Worm (Caenorhabditis elegans) whole organism, L2 larva: ENCODE data around the gene ZK1010.2.

Source experiments
- C34F6.9 ChIP-seq: fragments of 150-350 bp; optimal IDR thresholded peaks from 2 replicates; lab custom pipeline; 2014; ENCODE audit warnings: missing biosample characterization, missing genetic modification characterization
- F13H6.1 ChIP-seq: sonication (generic microtip); optimal IDR thresholded peaks from 2 replicates; lab custom pipeline; 2016; ENCODE audit warnings: missing genetic modification characterization, missing compliant biosample characterization
- R02D3.7 ChIP-seq: fragments of 150-350 bp; optimal IDR thresholded peaks from 2 replicates; lab custom pipeline; 2014; ENCODE audit warnings: missing biosample characterization, missing genetic modification characterization
- ZK546.5 ChIP-seq: sonication (generic microtip); optimal IDR thresholded peaks from 2 replicates; lab custom pipeline; 2017; ENCODE audit warnings: missing biosample characterization, missing genetic modification characterization
- aly-2 ChIP-seq: fragments of 150-350 bp; optimal IDR thresholded peaks from 2 replicates; lab custom pipeline; 2014; ENCODE audit warnings: missing biosample characterization, missing genetic modification characterization
- ama-1 ChIP-seq: fragments of 150-350 bp; optimal IDR thresholded peaks from 2 replicates; lab custom pipeline; 2018; ENCODE audit warnings: inconsistent platforms
- blmp-1 ChIP-seq: sonication (generic microtip); optimal IDR thresholded peaks from 2 replicates; lab custom pipeline; 2017; ENCODE audit warnings: missing genetic modification characterization, mild to moderate bottlenecking, missing compliant biosample characterization, antibody characterized with exemption, moderate library complexity; ENCODE audit not compliant: insufficient read depth
- ceh-16 ChIP-seq: fragments of 150-350 bp; optimal IDR thresholded peaks from 2 replicates; lab custom pipeline; 2014; ENCODE audit warnings: missing biosample characterization, missing genetic modification characterization
- ceh-82 ChIP-seq: fragments of 150-350 bp; optimal IDR thresholded peaks from 2 replicates; lab custom pipeline; 2014; ENCODE audit warnings: missing biosample characterization, missing genetic modification characterization
- crh-2 ChIP-seq: sonication (generic microtip); optimal IDR thresholded peaks from 2 replicates; lab custom pipeline; 2017; ENCODE audit warnings: missing biosample characterization, missing genetic modification characterization
- dmd-4 ChIP-seq: sonication (generic microtip); optimal IDR thresholded peaks from 2 replicates; lab custom pipeline; 2017; ENCODE audit warnings: missing biosample characterization, missing genetic modification characterization
- egl-27 ChIP-seq: sonication (generic microtip); optimal IDR thresholded peaks from 3 replicates; lab custom pipeline; 2017; ENCODE audit warnings: missing biosample characterization, missing genetic modification reagents, missing genetic modification characterization
- elt-3 ChIP-seq: sonication (generic microtip); optimal IDR thresholded peaks from 2 replicates; lab custom pipeline; 2017; ENCODE audit warnings: missing biosample characterization, missing genetic modification characterization
- fos-1 ChIP-seq: fragments of 150-350 bp; optimal IDR thresholded peaks from 2 replicates; lab custom pipeline; 2014; ENCODE audit warnings: missing biosample characterization, missing genetic modification characterization
- gmeb-1 ChIP-seq: fragments of 150-350 bp; optimal IDR thresholded peaks from 2 replicates; lab custom pipeline; 2014; ENCODE audit warnings: missing biosample characterization, missing genetic modification characterization
- lin-11 ChIP-seq: fragments of 150-350 bp; sonication (generic microtip); optimal IDR thresholded peaks from 2 replicates; lab custom pipeline; 2014; ENCODE audit warnings: missing biosample characterization, missing genetic modification characterization, inconsistent platforms, mixed read lengths
- lin-13 ChIP-seq: fragments of 150-350 bp; optimal IDR thresholded peaks from 2 replicates; lab custom pipeline; 2014; ENCODE audit warnings: missing biosample characterization, missing genetic modification reagents, missing genetic modification characterization
- lsy-2 ChIP-seq, 2 experiments: fragments of 150-350 bp in 1 of 2; sonication (generic microtip) in 1 of 2; optimal IDR thresholded peaks; 2 replicates each; lab custom pipeline; 2014 to 2017; ENCODE audit warnings: missing biosample characterization in 2 of 2, missing genetic modification characterization in 2 of 2
- mab-5 ChIP-seq: fragments of 150-350 bp; optimal IDR thresholded peaks from 2 replicates; lab custom pipeline; 2014; ENCODE audit warnings: missing biosample characterization, missing genetic modification characterization
- mbf-1 ChIP-seq: sonication (generic microtip); optimal IDR thresholded peaks from 2 replicates; lab custom pipeline; 2017; ENCODE audit warnings: missing biosample characterization, missing genetic modification characterization
- mdl-1 ChIP-seq, 2 experiments: fragments of 150-350 bp in 1 of 2; sonication (generic microtip) in 1 of 2; optimal IDR thresholded peaks; 2 replicates each; lab custom pipeline; 2017; ENCODE audit warnings: missing biosample characterization in 2 of 2, missing genetic modification characterization in 2 of 2
- nhr-11 ChIP-seq: fragments of 150-350 bp; optimal IDR thresholded peaks from 2 replicates; lab custom pipeline; 2014; ENCODE audit warnings: missing biosample characterization, missing genetic modification characterization
- nhr-12 ChIP-seq: fragments of 150-350 bp; optimal IDR thresholded peaks from 2 replicates; lab custom pipeline; 2014; ENCODE audit warnings: missing biosample characterization, missing genetic modification characterization
- nhr-129 ChIP-seq: fragments of 150-350 bp; optimal IDR thresholded peaks from 2 replicates; lab custom pipeline; 2014; ENCODE audit warnings: missing biosample characterization, missing genetic modification characterization
- nhr-21 ChIP-seq: fragments of 150-350 bp; optimal IDR thresholded peaks from 2 replicates; lab custom pipeline; 2014; ENCODE audit warnings: missing biosample characterization, missing genetic modification characterization
- nhr-237 ChIP-seq: fragments of 150-350 bp; optimal IDR thresholded peaks from 2 replicates; lab custom pipeline; 2014; ENCODE audit warnings: missing biosample characterization, missing genetic modification characterization
- nhr-25 ChIP-seq: fragments of 150-350 bp; sonication (generic microtip); optimal IDR thresholded peaks from 3 replicates; lab custom pipeline; 2014; ENCODE audit warnings: missing biosample characterization, missing genetic modification characterization
- nhr-6 ChIP-seq: fragments of 150-350 bp; optimal IDR thresholded peaks from 2 replicates; lab custom pipeline; 2014; ENCODE audit warnings: missing biosample characterization, missing genetic modification characterization
- nhr-77 ChIP-seq: fragments of 150-350 bp; optimal IDR thresholded peaks from 2 replicates; lab custom pipeline; 2014; ENCODE audit warnings: missing biosample characterization, missing genetic modification characterization
- sem-4 ChIP-seq: fragments of 150-350 bp; optimal IDR thresholded peaks from 2 replicates; lab custom pipeline; 2014; ENCODE audit warnings: missing biosample characterization, missing genetic modification reagents, missing genetic modification characterization
- skn-1 ChIP-seq: sonication (generic microtip); optimal IDR thresholded peaks from 2 replicates; lab custom pipeline; 2017; ENCODE audit warnings: missing biosample characterization, missing genetic modification characterization
- sma-3 ChIP-seq: sonication (generic microtip); optimal IDR thresholded peaks from 2 replicates; lab custom pipeline; 2016; ENCODE audit warnings: missing genetic modification reagents, missing genetic modification characterization, missing compliant biosample characterization
- sma-9 ChIP-seq, 2 experiments: fragments of 150-350 bp in 1 of 2; sonication (generic microtip) in 1 of 2; optimal IDR thresholded peaks; 2 replicates each; lab custom pipeline; 2014 to 2016; ENCODE audit warnings: missing genetic modification characterization in 2 of 2, mild to moderate bottlenecking in 1 of 2, missing biosample characterization in 1 of 2, missing compliant biosample characterization in 1 of 2, missing genetic modification reagents in 1 of 2, moderate library complexity in 1 of 2
- unc-55 ChIP-seq: fragments of 150-350 bp; sonication (generic microtip); optimal IDR thresholded peaks from 3 replicates; lab custom pipeline; 2014; ENCODE audit warnings: missing biosample characterization, missing genetic modification reagents, missing genetic modification characterization
- zag-1 ChIP-seq: fragments of 150-350 bp; optimal IDR thresholded peaks from 2 replicates; lab custom pipeline; 2014; ENCODE audit warnings: missing biosample characterization, missing genetic modification characterization
- ztf-1 ChIP-seq: fragments of 200-800 bp; sonication (Bioruptor generic); conservative IDR thresholded peaks from 2 replicates; pipeline ENCODE4 v1.3.6; 2022; ENCODE audit warnings: missing genetic modification characterization, missing compliant biosample characterization
- ztf-11 ChIP-seq: sonication (generic microtip); optimal IDR thresholded peaks from 2 replicates; lab custom pipeline; 2017; ENCODE audit warnings: missing biosample characterization, missing genetic modification characterization
- ztf-4 ChIP-seq: fragments of 150-350 bp; optimal IDR thresholded peaks from 2 replicates; lab custom pipeline; 2014; ENCODE audit warnings: missing biosample characterization, missing genetic modification characterization

The ZK1010.2 gene

ce11 chrIII:12931786-12932427, 45.8 kb downstream of the ZK1010.2 start, which contains the start of gene rbm-7 (continued):
- TF ChIP-seq ceh-16 (tag; lab: Kevin White, UChicago) = no peak
- no peak for TF ChIP-seq ztf-11 (tag; lab: Kevin White, UChicago)
- TF ChIP-seq dmd-4 (tag; lab: Kevin White, UChicago) = no peak
- peak; percentile 30 for TF ChIP-seq R02D3.7
- no peak for TF ChIP-seq aly-2 (tag; lab: Kevin White, UChicago)
- no peak for TF ChIP-seq nhr-11
- TF ChIP-seq nhr-237 (tag; lab: Kevin White, UChicago) = no peak
- no peak for TF ChIP-seq zag-1 (tag; lab: Kevin White, UChicago)
- peak; percentile 37 for TF ChIP-seq ama-1 (lab: Kevin White, UChicago)
- peak; percentile 84 for TF ChIP-seq C34F6.9 (tag; lab: Kevin White, UChicago)
- TF ChIP-seq nhr-77 (tag; lab: Kevin White, UChicago) = no peak
- no peak for TF ChIP-seq mdl-1 (tag; optimal IDR thresholded peaks at IDR 0.05; lab: Kevin White, UChicago)
- no peak for TF ChIP-seq mbf-1 (tag; lab: Kevin White, UChicago)
- TF ChIP-seq blmp-1 (tag; lab: Kevin White, UChicago) = no peak
- TF ChIP-seq F13H6.1 (tag; lab: Kevin White, UChicago) = peak; percentile 75

ce11 chrIII:12931108-12931507, 46.6 kb downstream of the ZK1010.2 start:
- TF ChIP-seq ceh-82 (no peak), crh-2 (tag; lab: Kevin White, UChicago) (no peak), sem-4 (tag; lab: Kevin White, UChicago) (no peak), nhr-25 (tag; lab: Kevin White, UChicago) (no peak), sma-9 (GFP tag; optimal IDR thresholded peaks at IDR 0.05; lab: Kevin White, UChicago) (no peak), sma-9 (tag; optimal IDR thresholded peaks at IDR 0.05; lab: Kevin White, UChicago) (no peak), nhr-11 (no peak), nhr-77 (tag; lab: Kevin White, UChicago) (no peak), nhr-12 (tag; lab: Kevin White, UChicago) (no peak), zag-1 (tag; lab: Kevin White, UChicago) (no peak), lin-11 (tag; lab: Kevin White, UChicago) (no peak), lsy-2 (tag; optimal IDR thresholded peaks at IDR 0.05; lab: Kevin White, UChicago) (no peak)

DNA sequence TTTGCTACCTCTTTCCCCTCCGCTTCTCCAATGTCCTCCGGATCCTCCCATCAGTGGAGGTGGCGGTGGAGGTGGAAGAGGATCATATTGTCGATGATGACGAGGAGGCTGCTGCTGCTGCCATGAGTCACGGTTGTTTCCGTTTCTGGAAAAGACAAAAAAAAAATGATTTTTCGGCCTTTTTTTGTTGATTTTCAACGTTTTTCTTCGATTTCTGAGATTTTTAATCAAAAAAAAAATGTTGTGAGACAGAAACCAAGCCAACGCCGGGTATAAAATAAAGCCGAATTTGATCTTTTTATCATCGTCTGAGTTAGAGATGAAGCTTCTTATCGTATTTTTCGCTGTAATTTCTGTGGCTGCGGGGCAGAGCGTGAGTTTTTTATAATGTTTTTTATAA, 48.1 kb downstream of the ZK1010.2 start, which contains the start of gene Y37D8A.19:
Y37D8A.19 (plus strand) TSS at position 301 of the 400 bp plus-strand sequence.
- TF ChIP-seq sma-3 (GFP tag; lab: Kevin White, UChicago) = no peak

DNA sequence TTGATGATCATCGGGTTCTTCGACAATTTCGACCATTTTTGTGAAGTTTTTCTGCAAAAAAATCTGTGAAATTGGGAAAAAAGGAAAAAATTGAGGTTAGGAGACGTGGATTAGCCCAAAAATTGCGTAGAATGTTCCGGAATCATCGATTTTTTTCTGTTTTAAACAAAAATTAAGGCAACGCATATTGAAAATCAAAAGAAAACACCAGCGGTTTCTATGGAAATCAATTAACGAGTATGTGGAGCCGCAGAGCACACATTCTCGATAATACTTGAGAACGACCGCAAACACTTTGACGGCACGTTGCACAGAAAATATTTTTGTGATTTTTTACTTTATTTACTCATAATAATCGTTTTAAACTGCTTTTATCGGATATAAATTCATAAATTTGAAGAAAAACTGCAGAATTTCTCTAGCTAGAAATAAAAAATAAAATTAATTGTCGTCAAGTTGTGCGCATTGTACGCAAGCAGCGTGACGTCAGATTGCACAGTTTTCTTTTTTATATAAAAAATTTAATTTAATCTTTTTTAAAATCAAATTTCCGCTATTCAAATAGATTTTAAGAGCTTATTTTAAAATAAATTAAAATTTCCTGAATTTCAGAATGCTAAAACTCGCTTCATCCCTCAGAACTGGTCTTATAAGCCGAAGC, 51.6 kb downstream of the ZK1010.2 start, which contains the start of the genes npp-25 and mrps-10:
npp-25 (minus strand) TSS at position 51 of the 661 bp plus-strand sequence.
mrps-10 (plus strand) TSS at position 611 of the 661 bp plus-strand sequence.
- TF ChIP-seq mbf-1 (tag; lab: Kevin White, UChicago) (no peak), unc-55 (GFP tag; lab: Kevin White, UChicago) (peak; percentile 28), nhr-6 (tag; lab: Kevin White, UChicago) (no peak), gmeb-1 (no peak), dmd-4 (tag; lab: Kevin White, UChicago) (no peak), mdl-1 (tag; optimal IDR thresholded peaks at IDR 0.05; lab: Kevin White, UChicago) (no peak), ceh-16 (tag; lab: Kevin White, UChicago) (no peak), nhr-129 (tag; lab: Kevin White, UChicago) (no peak), sma-3 (GFP tag; lab: Kevin White, UChicago) (no peak), blmp-1 (tag; lab: Kevin White, UChicago) (no peak), lsy-2 (tag; optimal IDR thresholded peaks at IDR 0.05; lab: Kevin White, UChicago) (peak in 1 of 2 experiments; percentile 72), ztf-11 (tag; lab: Kevin White, UChicago) (no peak), sem-4 (tag; lab: Kevin White, UChicago) (no peak), aly-2 (tag; lab: Kevin White, UChicago) (no peak), mab-5 (tag; lab: Kevin White, UChicago) (no peak), C34F6.9 (tag; lab: Kevin White, UChicago) (peak; percentile 40), skn-1 (tag; lab: Kevin White, UChicago) (no peak), ZK546.5 (tag; lab: Kevin White, UChicago) (no peak), egl-27 (tag; lab: Kevin White, UChicago) (no peak), lin-13 (peak; percentile 52), nhr-237 (tag; lab: Kevin White, UChicago) (no peak), nhr-11 (no peak), fos-1 (peak; percentile 29), ztf-4 (tag; lab: Kevin White, UChicago) (no peak), elt-3 (tag; lab: Kevin White, UChicago) (no peak), lin-11 (tag; lab: Kevin White, UChicago) (no peak), ztf-1 (GFP tag; lab: Robert Waterston, UW) (no peak), nhr-12 (tag; lab: Kevin White, UChicago) (no peak), crh-2 (tag; lab: Kevin White, UChicago) (no peak), nhr-21 (tag; lab: Kevin White, UChicago) (no peak)
